Worm (Caenorhabditis elegans) whole organism, L4 larva: Measurements from ENCODE around the gene C14A4.9.

Experiments used
- D1046.2 ChIP-seq: fragments of 200-800 bp; sonication (Bioruptor generic); IDR thresholded peaks from 2 replicates; pipeline ENCODE4 v1.3.6; 2022; ENCODE audit warnings: missing genetic modification characterization, missing compliant biosample characterization
- F26F4.8 ChIP-seq: fragments of 200-800 bp; sonication (Bioruptor generic); conservative IDR thresholded peaks from 2 replicates; pipeline ENCODE4 v1.3.6; 2022; ENCODE audit warnings: missing genetic modification characterization, missing compliant biosample characterization
- F49E8.2 ChIP-seq: sonication (generic microtip); optimal IDR thresholded peaks from 2 replicates; lab custom pipeline; 2016; ENCODE audit warnings: missing compliant biosample characterization, mild to moderate bottlenecking, missing genetic modification characterization, borderline replicate concordance
- R02D3.7 ChIP-seq: fragments of 150-350 bp; sonication (generic microtip); optimal IDR thresholded peaks from 3 replicates; lab custom pipeline; 2014; ENCODE audit warnings: missing biosample characterization, missing genetic modification characterization
- T20F7.1 ChIP-seq: fragments of 200-800 bp; sonication (Bioruptor generic); optimal IDR thresholded peaks from 2 replicates; lab custom pipeline; 2018; ENCODE audit warnings: mild to moderate bottlenecking, missing genetic modification characterization, missing compliant biosample characterization
- Y105C5A.15 ChIP-seq: fragments of 200-800 bp; sonication (Bioruptor generic); IDR thresholded peaks from 2 replicates; pipeline ENCODE4 v1.3.6; 2022; ENCODE audit warnings: missing genetic modification characterization, missing compliant biosample characterization
- ZK337.2 ChIP-seq: fragments of 200-800 bp; sonication (Bioruptor generic); IDR thresholded peaks from 2 replicates; pipeline ENCODE4 v1.3.6; 2022; ENCODE audit warnings: missing genetic modification reagents, missing genetic modification characterization, missing compliant biosample characterization
- aha-1 ChIP-seq: fragments of 150-350 bp; peaks from one replicate; lab custom pipeline; 2014; ENCODE audit warnings: missing biosample characterization, missing genetic modification characterization
- ama-1 ChIP-seq: fragments of 150-350 bp; optimal IDR thresholded peaks from 2 replicates; lab custom pipeline; 2014; ENCODE audit warnings: inconsistent platforms, mixed read lengths
- arid-1 ChIP-seq: fragments of 200-800 bp; sonication (Bioruptor generic); conservative IDR thresholded peaks from 2 replicates; pipeline ENCODE4 v1.3.6; 2022; ENCODE audit warnings: missing genetic modification reagents, missing genetic modification characterization, missing compliant biosample characterization
- ceh-44 ChIP-seq: fragments of 200-800 bp; sonication (Bioruptor generic); IDR thresholded peaks from 2 replicates; pipeline ENCODE4 v1.3.6; 2022; ENCODE audit warnings: missing genetic modification reagents, missing genetic modification characterization, missing compliant biosample characterization
- ces-1 ChIP-seq: fragments of 150-350 bp; sonication (generic microtip); optimal IDR thresholded peaks from 4 replicates; lab custom pipeline; 2014; ENCODE audit warnings: missing biosample characterization, missing genetic modification reagents, missing genetic modification characterization
- daf-16 ChIP-seq, 3 experiments: sonication (generic microtip); optimal IDR thresholded peaks; 2 replicates each; lab custom pipeline; 2016 to 2017; ENCODE audit warnings: missing genetic modification characterization in 3 of 3, missing genetic modification reagents in 3 of 3, mild to moderate bottlenecking in 2 of 3, missing compliant biosample characterization in 2 of 3, missing biosample characterization in 1 of 3, moderate library complexity in 1 of 3
- daf-19 ChIP-seq: fragments of 200-800 bp; sonication (Bioruptor generic); conservative IDR thresholded peaks from 2 replicates; pipeline ENCODE4 v1.3.6; 2022; ENCODE audit warnings: missing genetic modification characterization, missing compliant biosample characterization
- daf-8 ChIP-seq: fragments of 200-800 bp; sonication (Bioruptor generic); IDR thresholded peaks from 2 replicates; pipeline ENCODE4 v1.3.6; 2022; ENCODE audit warnings: missing genetic modification characterization, missing compliant biosample characterization
- dpl-1 ChIP-seq: fragments of 150-350 bp; optimal IDR thresholded peaks from 2 replicates; lab custom pipeline; 2014; ENCODE audit warnings: missing biosample characterization, missing genetic modification reagents, missing genetic modification characterization
- egl-27 ChIP-seq: sonication (generic microtip); optimal IDR thresholded peaks from 3 replicates; lab custom pipeline; 2017; ENCODE audit warnings: missing biosample characterization, missing genetic modification reagents, missing genetic modification characterization
- fkh-10 ChIP-seq: fragments of 150-350 bp; optimal IDR thresholded peaks from 2 replicates; lab custom pipeline; 2014; ENCODE audit warnings: missing biosample characterization, missing genetic modification reagents, missing genetic modification characterization
- hlh-11 ChIP-seq: fragments of 200-800 bp; sonication (Bioruptor generic); optimal IDR thresholded peaks from 2 replicates; lab custom pipeline; 2018; ENCODE audit warnings: mild to moderate bottlenecking, missing genetic modification characterization, missing compliant biosample characterization
- lin-29 ChIP-seq: fragments of 200-800 bp; sonication (Bioruptor generic); IDR thresholded peaks from 2 replicates; pipeline ENCODE4 v1.3.6; 2022; ENCODE audit warnings: missing genetic modification reagents, missing genetic modification characterization, missing compliant biosample characterization
- lin-39 ChIP-seq: fragments of 150-350 bp; optimal IDR thresholded peaks from 2 replicates; lab custom pipeline; 2014; ENCODE audit warnings: missing biosample characterization, missing genetic modification reagents, missing genetic modification characterization
- madf-5 ChIP-seq, 2 experiments: fragments of 200-800 bp; sonication (Bioruptor generic); IDR thresholded peaks; 2 replicates each; pipeline ENCODE4 v1.3.6; 2022; ENCODE audit warnings: missing compliant biosample characterization in 2 of 2, missing genetic modification characterization in 2 of 2
- mep-1 ChIP-seq: fragments of 150-350 bp; sonication (generic microtip); optimal IDR thresholded peaks from 3 replicates; lab custom pipeline; 2014; ENCODE audit warnings: missing biosample characterization, missing genetic modification characterization
- mes-2 ChIP-seq: sonication (generic microtip); optimal IDR thresholded peaks from 2 replicates; lab custom pipeline; 2016; ENCODE audit warnings: missing genotype, mild to moderate bottlenecking, missing genetic modification characterization, missing compliant biosample characterization; ENCODE audit not compliant: poor library complexity, severe bottlenecking
- mxl-2 ChIP-seq: fragments of 200-800 bp; sonication (Bioruptor generic); conservative IDR thresholded peaks from 2 replicates; pipeline ENCODE4 v1.3.6; 2022; ENCODE audit warnings: missing genetic modification reagents, missing genetic modification characterization, missing compliant biosample characterization
- mxl-3 ChIP-seq: fragments of 200-800 bp; sonication (Bioruptor generic); optimal IDR thresholded peaks from 2 replicates; lab custom pipeline; 2018; ENCODE audit warnings: mild to moderate bottlenecking, missing genetic modification characterization, missing compliant biosample characterization
- nhr-10 ChIP-seq: fragments of 150-350 bp; optimal IDR thresholded peaks from 2 replicates; lab custom pipeline; 2014; ENCODE audit warnings: missing biosample characterization, missing genetic modification characterization
- nhr-102 ChIP-seq: sonication (generic microtip); optimal IDR thresholded peaks from 2 replicates; lab custom pipeline; 2016; ENCODE audit warnings: mild to moderate bottlenecking, missing genetic modification characterization, moderate library complexity, missing compliant biosample characterization
- nhr-11 ChIP-seq: fragments of 150-350 bp; optimal IDR thresholded peaks from 2 replicates; lab custom pipeline; 2014; ENCODE audit warnings: missing biosample characterization, missing genetic modification characterization
- nhr-6 ChIP-seq: fragments of 150-350 bp; optimal IDR thresholded peaks from 2 replicates; lab custom pipeline; 2014; ENCODE audit warnings: missing biosample characterization, missing genetic modification characterization
- nhr-76 ChIP-seq: fragments of 150-350 bp; optimal IDR thresholded peaks from 2 replicates; lab custom pipeline; 2014; ENCODE audit warnings: missing biosample characterization, missing genetic modification characterization
- php-3 ChIP-seq: fragments of 200-800 bp; sonication (Bioruptor generic); IDR thresholded peaks from 2 replicates; pipeline ENCODE4 v1.3.6; 2022; ENCODE audit warnings: missing genetic modification reagents, missing genetic modification characterization, missing compliant biosample characterization
- rbr-2 ChIP-seq: sonication (generic microtip); optimal IDR thresholded peaks from 2 replicates; lab custom pipeline; 2016; ENCODE audit warnings: missing genotype, missing genetic modification characterization, missing compliant biosample characterization
- saeg-2 ChIP-seq: fragments of 200-800 bp; sonication (Bioruptor generic); IDR thresholded peaks from 2 replicates; pipeline ENCODE4 v1.3.6; 2022; ENCODE audit warnings: missing genetic modification reagents, missing genetic modification characterization, missing compliant biosample characterization
- set-16 ChIP-seq: fragments of 200-800 bp; sonication (Bioruptor generic); IDR thresholded peaks from 2 replicates; pipeline ENCODE4 v1.3.6; 2022; ENCODE audit warnings: missing genetic modification reagents, missing genetic modification characterization, missing compliant biosample characterization
- snpc-1.2 ChIP-seq: fragments of 200-800 bp; sonication (Bioruptor generic); IDR thresholded peaks from 2 replicates; pipeline ENCODE4 v1.3.6; 2022; ENCODE audit warnings: missing genetic modification reagents, missing genetic modification characterization, missing compliant biosample characterization
- unc-130 ChIP-seq: sonication (generic microtip); optimal IDR thresholded peaks from 2 replicates; lab custom pipeline; 2016; ENCODE audit warnings: missing genetic modification reagents, missing genetic modification characterization, missing compliant biosample characterization
- zip-2 ChIP-seq: fragments of 150-350 bp; optimal IDR thresholded peaks from 2 replicates; lab custom pipeline; 2014; ENCODE audit warnings: missing biosample characterization, missing genetic modification characterization
- ztf-11 ChIP-seq: fragments of 150-350 bp; optimal IDR thresholded peaks from 2 replicates; lab custom pipeline; 2014; ENCODE audit warnings: missing biosample characterization, missing genetic modification characterization
- ztf-7 ChIP-seq: fragments of 150-350 bp; optimal IDR thresholded peaks from 2 replicates; lab custom pipeline; 2014; ENCODE audit warnings: missing biosample characterization, missing genetic modification characterization

C14A4.9 gene

DNA sequence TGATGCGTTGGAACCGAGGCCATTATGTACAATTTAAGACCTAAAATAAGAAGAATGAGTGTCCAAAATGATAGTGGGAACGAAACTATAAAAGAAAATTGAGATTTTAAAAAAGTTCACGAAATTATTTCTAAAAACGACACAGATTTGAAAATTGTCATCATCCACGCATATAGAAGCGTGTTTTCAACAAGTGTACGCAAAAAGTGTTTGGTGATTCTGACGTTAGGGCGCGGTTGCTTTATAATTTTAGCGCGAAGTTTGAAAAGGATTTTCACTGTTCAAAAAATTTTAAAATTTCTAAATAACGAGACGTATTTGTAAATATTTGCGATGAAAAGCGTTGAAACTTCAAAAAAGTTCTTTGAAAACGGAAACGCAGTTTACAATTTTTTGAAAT, 35.8 kb upstream of the C14A4.9 start, which contains the start of gene cdc-48.1 (continued):
- TF ChIP-seq mxl-3 (peak; percentile 96), ZK337.2 (GFP tag; lab: Robert Waterston, UW) (peak; percentile 97), Y105C5A.15 (GFP tag; lab: Robert Waterston, UW) (peak; percentile 93), F49E8.2 (tag; lab: Kevin White, UChicago) (peak; percentile 97), daf-19 (peak; percentile 98), ces-1 (GFP tag; lab: Kevin White, UChicago) (peak; percentile 97), mes-2 (peak; percentile 100), egl-27 (peak; percentile 65), dpl-1 (GFP tag; lab: Kevin White, UChicago) (peak; percentile 100), D1046.2 (GFP tag; lab: Robert Waterston, UW) (peak; percentile 97), unc-130 (GFP tag; lab: Kevin White, UChicago) (peak; percentile 98), lin-39 (tag; lab: Kevin White, UChicago) (peak; percentile 98)

DNA sequence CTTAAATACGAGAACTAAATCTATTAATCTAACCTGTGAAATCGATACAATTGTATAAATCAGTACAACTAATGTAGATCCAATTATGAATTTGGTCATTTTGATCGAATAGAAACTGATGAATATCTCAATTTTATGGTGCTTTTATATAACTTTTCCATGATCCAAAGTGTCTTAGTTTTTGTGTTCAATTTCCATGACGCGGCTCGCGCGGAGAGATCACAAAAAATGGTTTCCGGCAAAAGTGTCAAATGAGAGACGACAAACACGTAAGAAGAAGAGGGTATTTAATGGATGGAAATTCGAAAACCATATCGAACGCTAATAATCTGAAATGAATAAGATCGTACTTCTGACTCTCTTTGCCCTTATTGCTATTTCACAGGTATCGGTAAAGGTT, 34.6 kb upstream of the C14A4.9 start, which contains the start of the genes C06A1.6 and C06A1.7:
C06A1.6 (minus strand) TSS at position 101 of the 400 bp plus-strand sequence.
C06A1.7 (plus strand) TSS at position 314 of the 400 bp plus-strand sequence.
- no peak for TF ChIP-seq mxl-3
- no peak for TF ChIP-seq mep-1 (tag; lab: Kevin White, UChicago)
- TF ChIP-seq Y105C5A.15 (GFP tag; lab: Robert Waterston, UW) = no peak
- no peak for TF ChIP-seq lin-29 (GFP tag; lab: Robert Waterston, UW)

DNA sequence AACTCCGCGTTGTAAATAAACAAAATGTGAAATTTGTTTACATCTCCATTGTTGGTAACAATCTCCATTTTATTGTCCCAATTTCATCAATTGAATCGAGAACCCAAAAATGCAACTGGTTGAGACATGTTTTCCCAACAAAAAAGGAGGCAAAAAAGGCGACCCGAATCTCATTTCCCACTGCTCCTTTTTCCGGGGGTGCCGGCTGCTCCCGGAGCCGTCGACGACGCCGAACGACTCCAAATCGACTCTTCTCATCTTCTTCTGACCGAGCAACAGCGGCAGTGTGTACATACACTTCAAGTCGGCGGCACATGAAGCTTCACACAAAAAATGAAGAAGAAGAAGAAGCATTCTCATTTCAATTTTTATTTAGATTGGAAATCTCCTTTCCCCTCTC, 32.7 kb upstream of the C14A4.9 start:
- TF ChIP-seq set-16 (GFP tag; lab: Robert Waterston, UW) (peak; percentile 53; the same call in 1 of the 2 replicates), ztf-7 (tag; lab: Kevin White, UChicago) (no peak), aha-1 (tag; lab: Kevin White, UChicago) (peak; percentile 77), nhr-6 (no peak), rbr-2 (no peak), nhr-76 (no peak), saeg-2 (GFP tag; lab: Robert Waterston, UW) (no peak), arid-1 (GFP tag; lab: Robert Waterston, UW) (no peak), daf-16 (GFP tag; optimal IDR thresholded peaks at IDR 0.05; lab: Kevin White, UChicago) (no peak), daf-16 (tag; optimal IDR thresholded peaks at IDR 0.05; lab: Kevin White, UChicago) (no peak), nhr-102 (no peak), ceh-44 (GFP tag; lab: Robert Waterston, UW) (no peak)
- TF ChIP-seq, all 104 proteins: peak for 2

DNA sequence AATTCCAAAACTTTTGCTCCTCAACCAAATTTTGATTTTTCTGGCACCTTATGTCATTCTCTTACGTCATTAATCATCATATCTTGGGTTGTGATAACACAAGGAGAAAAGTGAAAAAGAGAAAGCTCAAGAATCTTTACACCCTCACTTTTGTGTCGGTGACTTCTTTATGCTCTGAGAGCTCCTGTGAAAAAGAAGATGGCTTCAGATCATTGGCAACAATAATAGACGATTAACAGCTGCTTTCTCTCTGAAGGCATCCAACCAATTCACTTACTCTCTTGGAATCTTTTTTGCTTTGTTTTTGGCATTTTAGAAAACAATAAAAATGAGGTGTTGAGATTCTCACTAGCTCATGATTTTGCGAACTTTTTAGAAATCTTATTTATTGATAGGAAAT, 29.6 kb upstream of the C14A4.9 start:
- peak in 1 of 2 experiments; percentile 54 for TF ChIP-seq daf-16 (GFP tag; optimal IDR thresholded peaks at IDR 0.05; lab: Kevin White, UChicago)
- no peak for TF ChIP-seq daf-16 (tag; optimal IDR thresholded peaks at IDR 0.05; lab: Kevin White, UChicago)
- TF ChIP-seq nhr-11 (tag; lab: Kevin White, UChicago) = peak; percentile 75
- no peak for TF ChIP-seq daf-8 (GFP tag; lab: Robert Waterston, UW)

DNA sequence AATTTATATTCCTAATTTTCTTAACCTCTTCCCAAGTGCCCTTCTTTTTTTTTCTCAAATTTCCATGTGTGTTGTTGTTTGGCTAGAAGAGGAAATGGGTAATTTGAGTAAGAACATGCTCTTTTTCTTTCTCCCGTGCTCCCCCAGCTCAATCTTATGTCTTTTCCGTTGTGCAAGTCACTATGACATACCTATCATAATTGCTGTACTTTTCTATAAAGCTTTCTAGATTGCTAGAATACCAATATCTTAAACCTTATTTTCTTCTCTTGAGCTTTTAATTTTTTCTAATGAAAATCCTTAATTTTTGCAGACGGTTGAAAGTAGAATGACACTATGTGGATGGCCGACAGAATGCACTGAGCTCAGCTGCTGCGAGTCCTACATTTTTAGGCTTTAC, 28.8 kb upstream of the C14A4.9 start, which contains the start of gene txt-13:
txt-13 (plus strand) TSS at position 301 of the 400 bp plus-strand sequence.
- TF ChIP-seq mep-1 (tag; lab: Kevin White, UChicago) (no peak), T20F7.1 (GFP tag; lab: Kevin White, UChicago) (no peak), arid-1 (GFP tag; lab: Robert Waterston, UW) (no peak), hlh-11 (tag; lab: Kevin White, UChicago) (no peak), nhr-102 (no peak), snpc-1.2 (no peak), unc-130 (GFP tag; lab: Kevin White, UChicago) (no peak), zip-2 (tag; lab: Kevin White, UChicago) (no peak), fkh-10 (no peak), ztf-11 (tag; lab: Kevin White, UChicago) (no peak), php-3 (GFP tag; lab: Robert Waterston, UW) (no peak), F26F4.8 (GFP tag; lab: Robert Waterston, UW) (no peak), set-16 (GFP tag; lab: Robert Waterston, UW) (no peak), ama-1 (no peak), nhr-6 (no peak), madf-5 (GFP tag; IDR thresholded peaks at IDR 0.05; lab: Robert Waterston, UW) (no peak), R02D3.7 (tag; lab: Kevin White, UChicago) (no peak), mxl-2 (GFP tag; lab: Robert Waterston, UW) (no peak), nhr-10 (tag; lab: Kevin White, UChicago) (no peak), nhr-76 (no peak)
